Fruit fly (Drosophila melanogaster): ENCODE data around the gene CG5639.

DNA sequence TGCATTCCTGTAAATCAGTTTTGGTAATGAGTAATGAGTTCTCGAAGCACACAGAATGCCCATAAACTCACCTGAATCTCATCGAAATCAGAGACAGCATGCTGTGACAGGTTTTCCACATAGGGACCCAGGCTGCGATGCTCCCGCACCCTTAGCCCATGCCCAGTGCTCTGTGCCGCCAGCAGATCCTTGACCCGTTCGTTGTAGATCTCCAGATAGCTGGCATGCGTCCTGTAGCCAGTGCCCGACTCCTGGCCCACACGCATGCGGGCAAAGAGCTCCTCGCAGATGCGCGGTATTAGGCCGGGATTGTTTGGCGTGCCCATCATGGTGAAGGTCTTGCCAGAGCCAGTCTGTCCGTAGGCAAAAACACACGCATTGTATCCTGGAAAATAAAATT, 43.2 kb downstream of the CG5639 start:
- TF ChIP-seq CG11617 (GFP tag; optimal IDR thresholded peaks at IDR 0.05) (no peak), CG33017 (tag; optimal IDR thresholded peaks at IDR 0.05) (no peak), CG14711 (tag; optimal IDR thresholded peaks at IDR 0.05) (no peak), CG1620 (GFP tag; optimal IDR thresholded peaks at IDR 0.05) (no peak)
